Fruit fly (Drosophila melanogaster): Measurements from ENCODE around the gene CG17219.

Gene CG17219

dm6 chr2L:2987681-2988381 lies 41.2 kb upstream of the CG17219 start, which contains the start of the genes Chd1 and Bem46 (continued):
- peak; percentile 81 for TF ChIP-seq Oli (tag; optimal IDR thresholded peaks at IDR 0.05)
- no peak for TF ChIP-seq Eip74EF (GFP tag; optimal IDR thresholded peaks at IDR 0.05)
- TF ChIP-seq CG14441 (GFP tag; IDR thresholded peaks at IDR 0.05), result peak; percentile 78
- TF ChIP-seq rib (GFP tag; IDR thresholded peaks at IDR 0.05), result peak; percentile 78
- 0 out of 2 replicates have a peak, but pooled peaks have one; percentile 47 for TF ChIP-seq peb (GFP tag; IDR thresholded peaks at IDR 0.05)
- peak; percentile 40; the same call in 1 of the 2 replicates for TF ChIP-seq Adf1 (GFP tag; IDR thresholded peaks at IDR 0.05)
- peak; percentile 53 for TF ChIP-seq ftz-f1 (GFP tag; optimal IDR thresholded peaks at IDR 0.05)
- no peak for TF ChIP-seq CG2199 (GFP tag; IDR thresholded peaks at IDR 0.05)
- TF ChIP-seq Usf (GFP tag; optimal IDR thresholded peaks at IDR 0.05), result peak; percentile 84
- peak; percentile 93 for TF ChIP-seq slbo (GFP tag; IDR thresholded peaks at IDR 0.05)
- peak; percentile 38 for TF ChIP-seq CG1792 (GFP tag; optimal IDR thresholded peaks at IDR 0.05)
- no peak for TF ChIP-seq bigmax (GFP tag; optimal IDR thresholded peaks at IDR 0.05)
- no peak for TF ChIP-seq CG8281 (tag; optimal IDR thresholded peaks at IDR 0.05)
- TF ChIP-seq CG13123 (GFP tag; optimal IDR thresholded peaks at IDR 0.05), result peak; percentile 78
- no peak for TF ChIP-seq zf30C (GFP tag; optimal IDR thresholded peaks at IDR 0.05)
- TF ChIP-seq jumu (GFP tag; optimal IDR thresholded peaks at IDR 0.05), result peak; percentile 69
- peak; percentile 80 for TF ChIP-seq H15 (GFP tag; IDR thresholded peaks at IDR 0.05)
- peak; percentile 33; the same call in 1 of the 2 replicates for TF ChIP-seq crol (GFP tag; IDR thresholded peaks at IDR 0.05)
- peak; percentile 86 for TF ChIP-seq dmrt11E (tag; optimal IDR thresholded peaks at IDR 0.05)
- TF ChIP-seq zen2 (GFP tag; IDR thresholded peaks at IDR 0.05; ENCODE audit: partially characterized antibody), result 0 out of 3 replicates have a peak, but pooled peaks have one; percentile 27
- no peak for TF ChIP-seq fd102C (GFP tag; optimal IDR thresholded peaks at IDR 0.05)
- TF ChIP-seq lola (GFP tag; optimal IDR thresholded peaks at IDR 0.05), result peak in 1 of 3 experiments; percentile 87
- TF ChIP-seq D19A (tag; optimal IDR thresholded peaks at IDR 0.05), result no peak
- no peak for TF ChIP-seq ash1 (GFP tag; optimal IDR thresholded peaks at IDR 0.05)
- peak; percentile 77 for TF ChIP-seq ewg (GFP tag; optimal IDR thresholded peaks at IDR 0.05)
- TF ChIP-seq Dip2 (GFP tag; IDR thresholded peaks at IDR 0.05), result no peak
- peak; percentile 90 for TF ChIP-seq sisA (GFP tag; IDR thresholded peaks at IDR 0.05)
- TF ChIP-seq Rfx (GFP tag; IDR thresholded peaks at IDR 0.05), result peak; percentile 84
- TF ChIP-seq bbx (GFP tag; IDR thresholded peaks at IDR 0.05; ENCODE audit: partially characterized antibody), result 0 out of 2 replicates have a peak, but pooled peaks have one; percentile 22
- TF ChIP-seq zfh2 (GFP tag; optimal IDR thresholded peaks at IDR 0.05), result peak; percentile 84
- TF ChIP-seq org-1 (GFP tag; optimal IDR thresholded peaks at IDR 0.05), result peak; percentile 64
- TF ChIP-seq Dfd (GFP tag; optimal IDR thresholded peaks at IDR 0.05), result no peak
- peak; percentile 87 for TF ChIP-seq Dek (tag; optimal IDR thresholded peaks at IDR 0.05)
- TF ChIP-seq eyg (GFP tag; optimal IDR thresholded peaks at IDR 0.05), result peak; percentile 58
- peak; percentile 87 for TF ChIP-seq CG17829 (tag; optimal IDR thresholded peaks at IDR 0.05)
- no peak for TF ChIP-seq CG4282 (GFP tag; optimal IDR thresholded peaks at IDR 0.05)
- peak; percentile 80; the same call in 2 of the 3 replicates for TF ChIP-seq ase (GFP tag; IDR thresholded peaks at IDR 0.05)
- TF ChIP-seq CrebB (tag; optimal IDR thresholded peaks at IDR 0.05), result peak; percentile 31
- TF ChIP-seq Dbx (GFP tag; IDR thresholded peaks at IDR 0.05), result peak; percentile 89
- TF ChIP-seq CG11723 (GFP tag; optimal IDR thresholded peaks at IDR 0.05), result no peak
- TF ChIP-seq hb (GFP tag; IDR thresholded peaks at IDR 0.05; ENCODE audit: partially characterized antibody), result no peak
- no peak for TF ChIP-seq odd (GFP tag; optimal IDR thresholded peaks at IDR 0.05)
- TF ChIP-seq vfl (GFP tag; optimal IDR thresholded peaks at IDR 0.05), result peak; percentile 73
- peak; percentile 83 for TF ChIP-seq CG9797 (GFP tag; optimal IDR thresholded peaks at IDR 0.05)
- TF ChIP-seq trh (GFP tag; optimal IDR thresholded peaks at IDR 0.05), result peak; percentile 81
- no peak for TF ChIP-seq toy (GFP tag; IDR thresholded peaks at IDR 0.05)
- TF ChIP-seq bab2 (GFP tag; optimal IDR thresholded peaks at IDR 0.05), result peak; percentile 79
- TF ChIP-seq PHDP (tag; optimal IDR thresholded peaks at IDR 0.05), result peak; percentile 82
- TF ChIP-seq CG9932 (GFP tag; IDR thresholded peaks at IDR 0.05), result peak; percentile 93

Data from whole organism, embryonic.